Worm (Caenorhabditis elegans) whole organism, late embryonic: ENCODE measurements around the gene fbxc-19.

Experiments
- ceh-2 ChIP-seq: sonication (generic microtip); optimal IDR thresholded peaks from 2 replicates; lab custom pipeline; 2016; ENCODE audit warnings: missing genotype, missing genetic modification characterization, missing compliant biosample characterization
- ceh-6 ChIP-seq: fragments of 200-800 bp; sonication (Bioruptor generic); optimal IDR thresholded peaks from 2 replicates; lab custom pipeline; 2018; ENCODE audit warnings: mild to moderate bottlenecking, missing genetic modification characterization, missing compliant biosample characterization
- elt-4 ChIP-seq: sonication (generic microtip); optimal IDR thresholded peaks from 2 replicates; lab custom pipeline; 2016; ENCODE audit warnings: missing genetic modification characterization, missing compliant biosample characterization
- ttx-3 ChIP-seq: sonication (generic microtip); optimal IDR thresholded peaks from 2 replicates; lab custom pipeline; 2016; ENCODE audit warnings: missing genetic modification reagents, missing genetic modification characterization, missing compliant biosample characterization

DNA sequence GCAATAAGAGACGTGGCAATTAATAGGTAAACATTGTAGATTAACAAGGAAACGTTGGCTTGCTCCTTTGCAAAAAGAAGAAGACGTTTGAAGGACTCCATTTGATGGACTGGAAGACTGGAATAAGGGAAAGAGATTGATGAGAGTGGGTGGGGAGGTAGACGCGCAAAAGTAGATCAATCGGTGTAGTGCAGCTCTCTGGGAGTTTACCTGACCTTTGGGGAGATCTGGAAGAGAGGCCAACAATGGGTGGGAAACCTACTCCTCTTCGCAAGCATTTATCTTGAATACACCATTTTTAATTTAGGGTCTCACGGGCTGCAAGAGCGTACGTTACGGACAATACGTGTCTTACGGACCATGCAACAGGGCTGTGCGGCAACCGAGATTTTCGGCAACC is 13.9 kb upstream of the fbxc-19 start, which contains the start of gene C08F1.12:
- TF ChIP-seq ceh-2 = no peak
- no peak for TF ChIP-seq elt-4 (tag; lab: Kevin White, UChicago)
- no peak for TF ChIP-seq ceh-6 (GFP tag; lab: Kevin White, UChicago)
- no peak for TF ChIP-seq ttx-3 (tag; lab: Kevin White, UChicago)
